Worm (Caenorhabditis elegans): Measurements from ENCODE around the gene F46G11.4.

DNA sequence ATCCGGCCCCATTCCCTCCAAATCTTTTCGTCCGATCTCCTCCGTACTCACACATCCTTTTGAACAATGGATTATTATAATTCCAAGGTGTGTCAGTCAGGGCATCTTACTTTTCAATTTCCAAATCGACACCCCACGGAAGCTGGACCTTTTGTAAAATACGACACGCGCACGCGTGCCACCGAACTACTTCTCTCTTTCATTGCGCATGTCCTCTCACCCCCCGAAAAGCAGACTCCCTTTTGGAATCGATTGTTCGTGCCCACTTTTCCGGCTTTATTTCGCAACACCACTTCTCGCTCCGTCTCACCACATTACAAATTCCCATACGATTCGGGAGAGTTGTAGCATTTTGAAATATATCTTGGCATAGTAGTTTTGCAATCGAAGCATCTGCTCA, 48.7 kb upstream of the F46G11.4 start:
- TF ChIP-seq lin-26 (GFP tag; IDR thresholded peaks at IDR 0.05) (no peak), nhr-90 (tag; optimal IDR thresholded peaks at IDR 0.05) (no peak), F49E8.2 (tag; optimal IDR thresholded peaks at IDR 0.05; ENCODE audit: insufficient read depth) (no peak), unc-130 (GFP tag; optimal IDR thresholded peaks at IDR 0.05) (no peak), ztf-18 (tag; optimal IDR thresholded peaks at IDR 0.05) (no peak), B0019.2 (GFP tag; conservative IDR thresholded peaks at IDR 0.05) (no peak), hmg-1.2 (GFP tag; IDR thresholded peaks at IDR 0.05) (no peak), lag-1 (GFP tag; IDR thresholded peaks at IDR 0.05) (no peak), ceh-58 (GFP tag; IDR thresholded peaks at IDR 0.05) (no peak), nfya-1 (tag; optimal IDR thresholded peaks at IDR 0.05; ENCODE audit: borderline replicate concordance, insufficient read depth) (no peak), ztf-22 (GFP tag; optimal IDR thresholded peaks at IDR 0.05) (no peak)

Data from whole organism, young adult.